Fruit fly (Drosophila melanogaster) whole organism, embryonic: ENCODE measurements around the gene CG32639.

Experiments
- Adf1 ChIP-seq: fragments of 200-800 bp; sonication (Bioruptor generic); IDR thresholded peaks from 2 replicates; pipeline ENCODE4 v1.3.6; 2022; ENCODE audit warnings: missing biosample characterization, missing genetic modification characterization
- CG1024 ChIP-seq: fragments of 200-800 bp; sonication (Bioruptor generic); IDR thresholded peaks from 2 replicates; pipeline ENCODE4 v1.3.6; 2022; ENCODE audit warnings: missing biosample characterization, missing genetic modification characterization
- CG11093 ChIP-seq: fragments of 200-800 bp; sonication (Bioruptor generic); IDR thresholded peaks from 3 replicates; pipeline ENCODE4 v1.3.6; 2022; ENCODE audit warnings: missing biosample characterization, missing genetic modification characterization
- CG12104 ChIP-seq: fragments of 200-800 bp; sonication (Bioruptor generic); optimal IDR thresholded peaks from 3 replicates; lab custom pipeline; 2016; ENCODE audit warnings: missing biosample characterization, missing genetic modification characterization
- CG13424 ChIP-seq: fragments of 200-800 bp; sonication (Bioruptor generic); optimal IDR thresholded peaks from 2 replicates; lab custom pipeline; 2019; ENCODE audit warnings: missing biosample characterization, mild to moderate bottlenecking, missing genetic modification characterization, moderate library complexity
- CG14710 ChIP-seq: fragments of 200-800 bp; sonication (Bioruptor generic); optimal IDR thresholded peaks from 3 replicates; lab custom pipeline; 2019; ENCODE audit warnings: missing biosample characterization, mild to moderate bottlenecking, missing genetic modification characterization, moderate library complexity
- CG1647 ChIP-seq: fragments of 200-800 bp; sonication (Bioruptor generic); optimal IDR thresholded peaks from 3 replicates; lab custom pipeline; 2016; ENCODE audit warnings: missing biosample characterization, missing genetic modification characterization
- CG16815 ChIP-seq: fragments of 200-800 bp; sonication (Bioruptor generic); optimal IDR thresholded peaks from 3 replicates; lab custom pipeline; 2017; ENCODE audit warnings: missing biosample characterization, mild to moderate bottlenecking, missing genetic modification characterization
- CG1832 ChIP-seq: fragments of 200-800 bp; sonication (Bioruptor generic); optimal IDR thresholded peaks from 2 replicates; lab custom pipeline; 2017; ENCODE audit warnings: missing biosample characterization, mild to moderate bottlenecking, missing genetic modification characterization, inconsistent platforms
- CG18619 ChIP-seq: fragments of 200-800 bp; sonication (Bioruptor generic); optimal IDR thresholded peaks from 3 replicates; lab custom pipeline; 2017; ENCODE audit warnings: missing biosample characterization, mild to moderate bottlenecking, missing genetic modification characterization
- CG2120 ChIP-seq: fragments of 200-800 bp; sonication (Bioruptor generic); optimal IDR thresholded peaks from 3 replicates; lab custom pipeline; 2016; ENCODE audit warnings: missing biosample characterization, missing genetic modification characterization
- CG33557 ChIP-seq: fragments of 200-800 bp; sonication (Bioruptor generic); optimal IDR thresholded peaks from 2 replicates; lab custom pipeline; 2019; ENCODE audit warnings: missing biosample characterization, mild to moderate bottlenecking, missing genetic modification characterization, moderate library complexity
- CG3838 ChIP-seq: fragments of 200-800 bp; sonication (Bioruptor generic); optimal IDR thresholded peaks from 3 replicates; lab custom pipeline; 2016; ENCODE audit warnings: missing biosample characterization, missing genetic modification characterization
- CG4854 ChIP-seq: fragments of 200-800 bp; sonication (Bioruptor generic); optimal IDR thresholded peaks from 2 replicates; lab custom pipeline; 2016; ENCODE audit warnings: missing biosample characterization, missing genetic modification characterization, inconsistent platforms
- CG6272 ChIP-seq: fragments of 200-800 bp; sonication (Bioruptor generic); IDR thresholded peaks from 2 replicates; pipeline ENCODE4 v1.3.6; 2022; ENCODE audit warnings: missing biosample characterization, missing genetic modification characterization
- CG6765 ChIP-seq: fragments of 200-800 bp; sonication (Bioruptor generic); optimal IDR thresholded peaks from 3 replicates; lab custom pipeline; 2017; ENCODE audit warnings: missing biosample characterization, mild to moderate bottlenecking, missing genetic modification characterization
- CG8290 ChIP-seq, 3 experiments: fragments of 200-800 bp; sonication (Bioruptor generic); optimal IDR thresholded peaks; 2 replicates each; lab custom pipeline; 2016 to 2019; ENCODE audit warnings: missing biosample characterization in 3 of 3, missing genetic modification characterization in 3 of 3, mild to moderate bottlenecking in 2 of 3, moderate library complexity in 1 of 3
- CG9215 ChIP-seq: fragments of 200-800 bp; sonication (Bioruptor generic); IDR thresholded peaks from 2 replicates; pipeline ENCODE4 v1.3.6; 2022; ENCODE audit warnings: missing biosample characterization, missing genetic modification characterization
- E2f1 ChIP-seq: fragments of 200-800 bp; sonication (Bioruptor generic); IDR thresholded peaks from 2 replicates; pipeline ENCODE4 v1.3.6; 2022; ENCODE audit warnings: missing biosample characterization, missing genetic modification characterization
- E2f2 ChIP-seq: fragments of 200-800 bp; sonication (Bioruptor generic); IDR thresholded peaks from 2 replicates; pipeline ENCODE4 v1.3.6; 2022; ENCODE audit warnings: missing biosample characterization, missing genetic modification characterization
- Ets97D ChIP-seq: fragments of 200-800 bp; sonication (Bioruptor generic); optimal IDR thresholded peaks from 3 replicates; lab custom pipeline; 2016; ENCODE audit warnings: missing biosample characterization, missing genetic modification characterization
- HLH54F ChIP-seq: fragments of 200-800 bp; sonication (Bioruptor generic); optimal IDR thresholded peaks from 3 replicates; lab custom pipeline; 2016; ENCODE audit warnings: missing biosample characterization, missing genetic modification characterization
- Hmx ChIP-seq: fragments of 200-800 bp; sonication (Bioruptor generic); optimal IDR thresholded peaks from 2 replicates; lab custom pipeline; 2016; ENCODE audit warnings: missing biosample characterization, missing genetic modification characterization
- Hsf ChIP-seq: fragments of 200-800 bp; sonication (Bioruptor generic); optimal IDR thresholded peaks from 3 replicates; lab custom pipeline; 2016; ENCODE audit warnings: missing biosample characterization, missing genetic modification characterization
- MESR4 ChIP-seq: fragments of 200-800 bp; sonication (Bioruptor generic); optimal IDR thresholded peaks from 2 replicates; lab custom pipeline; 2018; ENCODE audit warnings: missing biosample characterization, mild to moderate bottlenecking, missing genetic modification characterization, moderate library complexity
- NC2β ChIP-seq: fragments of 200-800 bp; sonication (Bioruptor generic); optimal IDR thresholded peaks from 2 replicates; lab custom pipeline; 2016; ENCODE audit warnings: missing biosample characterization, missing genetic modification characterization
- Ravus ChIP-seq: fragments of 200-800 bp; sonication (Bioruptor generic); IDR thresholded peaks from 2 replicates; pipeline ENCODE4 v1.3.6; 2022; ENCODE audit warnings: missing biosample characterization, missing genetic modification characterization
- Sin3A ChIP-seq: fragments of >200 bp; optimal IDR thresholded peaks from 2 replicates; lab custom pipeline; 2018
- Sox100B ChIP-seq: fragments of 200-800 bp; sonication (Bioruptor generic); optimal IDR thresholded peaks from 3 replicates; lab custom pipeline; 2018; ENCODE audit warnings: missing biosample characterization, mild to moderate bottlenecking, missing genetic modification characterization
- ash1 ChIP-seq: fragments of 200-800 bp; sonication (Bioruptor generic); optimal IDR thresholded peaks from 2 replicates; lab custom pipeline; 2018; ENCODE audit warnings: missing biosample characterization, mild to moderate bottlenecking, missing genetic modification characterization
- ato ChIP-seq: fragments of 200-800 bp; sonication (Bioruptor generic); IDR thresholded peaks from 2 replicates; pipeline ENCODE4 v1.3.6; 2022; ENCODE audit warnings: missing biosample characterization, missing genetic modification characterization; ENCODE audit not compliant: partially characterized antibody
- bab2 ChIP-seq: fragments of 200-800 bp; sonication (Bioruptor generic); optimal IDR thresholded peaks from 2 replicates; lab custom pipeline; 2016; ENCODE audit warnings: missing biosample characterization, missing genetic modification characterization
- cad ChIP-seq: fragments of >200 bp; optimal IDR thresholded peaks from 2 replicates; lab custom pipeline; 2017; ENCODE audit warnings: missing biosample characterization, missing genetic modification characterization
- cwo ChIP-seq: fragments of 200-800 bp; sonication (Bioruptor generic); optimal IDR thresholded peaks from 3 replicates; lab custom pipeline; 2017; ENCODE audit warnings: missing biosample characterization, missing genetic modification characterization, mild to moderate bottlenecking, moderate library complexity, missing genetic modification reagents
- emc ChIP-seq: fragments of 200-800 bp; sonication (Bioruptor generic); optimal IDR thresholded peaks from 2 replicates; lab custom pipeline; 2016; ENCODE audit warnings: missing biosample characterization, missing genetic modification characterization
- exex ChIP-seq: fragments of 200-800 bp; sonication (Bioruptor generic); optimal IDR thresholded peaks from 4 replicates; lab custom pipeline; 2018; ENCODE audit warnings: missing biosample characterization, mild to moderate bottlenecking, missing genetic modification characterization, moderate library complexity
- fd96Cb ChIP-seq: fragments of 200-800 bp; sonication (Bioruptor generic); optimal IDR thresholded peaks from 2 replicates; lab custom pipeline; 2018; ENCODE audit warnings: missing biosample characterization, mild to moderate bottlenecking, missing genetic modification characterization, moderate library complexity
- gcm2 ChIP-seq: fragments of 200-800 bp; sonication (Bioruptor generic); optimal IDR thresholded peaks from 2 replicates; lab custom pipeline; 2016; ENCODE audit warnings: missing biosample characterization, missing genetic modification characterization
- grau ChIP-seq: fragments of 200-800 bp; optimal IDR thresholded peaks from 3 replicates; lab custom pipeline; 2019; ENCODE audit warnings: missing biosample characterization, mild to moderate bottlenecking, missing genetic modification characterization, moderate library complexity
- ken ChIP-seq: fragments of 200-800 bp; sonication (Bioruptor generic); IDR thresholded peaks from 3 replicates; pipeline ENCODE4 v1.3.6; 2022; ENCODE audit warnings: missing biosample characterization, missing genetic modification characterization
- nerfin-2 ChIP-seq: fragments of 200-800 bp; sonication (Bioruptor generic); IDR thresholded peaks from 2 replicates; pipeline ENCODE4 v1.3.6; 2022; ENCODE audit warnings: missing biosample characterization, missing genetic modification characterization; ENCODE audit not compliant: partially characterized antibody
- nmo ChIP-seq: fragments of 200-800 bp; sonication (Bioruptor generic); optimal IDR thresholded peaks from 2 replicates; lab custom pipeline; 2018; ENCODE audit warnings: missing biosample characterization, mild to moderate bottlenecking, missing genetic modification characterization, moderate library complexity
- pum ChIP-seq: fragments of 200-800 bp; sonication (Bioruptor generic); optimal IDR thresholded peaks from 2 replicates; lab custom pipeline; 2016; ENCODE audit warnings: missing biosample characterization, missing genetic modification characterization
- sc ChIP-seq, 3 experiments: fragments of >200 bp in 2 of 3; fragments of 200-800 bp in 1 of 3; sonication (Bioruptor generic) in 1 of 3; optimal IDR thresholded peaks; 2 replicates in 2 of 3; 3 replicates in 1 of 3; lab custom pipeline; 2017; ENCODE audit warnings: mild to moderate bottlenecking in 1 of 3, missing biosample characterization in 1 of 3, missing genetic modification characterization in 1 of 3, missing genetic modification reagents in 1 of 3
- so ChIP-seq: fragments of 200-800 bp; sonication (Bioruptor generic); IDR thresholded peaks from 3 replicates; pipeline ENCODE4 v1.3.6; 2022; ENCODE audit warnings: missing biosample characterization, missing genetic modification characterization
- sr ChIP-seq: fragments of 200-800 bp; sonication (Bioruptor generic); IDR thresholded peaks from 3 replicates; pipeline ENCODE4 v1.3.6; 2022; ENCODE audit warnings: missing biosample characterization, missing genetic modification characterization
- tap ChIP-seq: fragments of 200-800 bp; optimal IDR thresholded peaks from 3 replicates; lab custom pipeline; 2019; ENCODE audit warnings: missing biosample characterization, mild to moderate bottlenecking, missing genetic modification characterization, moderate library complexity
- trh ChIP-seq: fragments of 200-800 bp; sonication (Bioruptor generic); optimal IDR thresholded peaks from 2 replicates; lab custom pipeline; 2016; ENCODE audit warnings: missing biosample characterization, missing genetic modification characterization
- ttk ChIP-seq: fragments of 200-800 bp; sonication (Bioruptor generic); IDR thresholded peaks from 2 replicates; pipeline ENCODE4 v2.1.2; 2022; ENCODE audit warnings: missing biosample characterization, missing genetic modification characterization
- z ChIP-seq: fragments of 200-800 bp; sonication (Bioruptor generic); IDR thresholded peaks from 3 replicates; pipeline ENCODE4 v1.3.6; 2022; ENCODE audit warnings: missing biosample characterization, missing genetic modification characterization

CG32639 gene

DNA sequence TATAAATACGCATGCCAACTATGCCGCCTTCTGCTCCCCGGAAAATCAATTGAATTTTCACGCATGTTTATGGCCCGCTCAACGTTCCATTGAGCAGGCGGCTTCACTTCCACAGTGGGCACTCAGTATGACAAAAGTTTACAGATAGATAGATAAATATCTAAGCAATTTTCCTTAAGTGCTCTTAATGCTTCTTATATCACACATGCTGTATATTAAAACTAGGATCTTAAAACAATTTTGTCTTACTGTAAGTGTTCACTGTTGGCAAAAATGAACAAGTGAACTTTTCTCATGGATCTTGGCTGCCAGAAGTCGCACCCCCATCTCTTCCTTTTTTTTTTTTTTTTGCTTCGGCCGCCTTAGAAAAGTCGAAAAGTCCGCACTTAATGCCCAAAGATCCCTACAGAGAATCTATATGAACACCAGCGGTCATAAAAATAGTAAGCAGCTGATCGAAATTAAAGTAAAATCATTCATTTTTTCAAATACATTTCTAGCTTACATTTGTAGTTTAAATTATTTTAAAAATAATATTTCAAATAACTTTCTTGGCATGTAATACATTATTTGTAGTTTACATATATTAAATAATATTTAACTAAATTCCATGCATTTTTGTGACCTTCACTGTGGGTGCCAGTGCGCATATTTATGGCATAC lies 16.8 kb upstream of the CG32639 start (continued):
- TF ChIP-seq CG8290 (GFP tag; optimal IDR thresholded peaks at IDR 0.05; lab: Kevin White, UChicago), result no peak
- TF ChIP-seq CG8290 (tag; optimal IDR thresholded peaks at IDR 0.05; lab: Kevin White, UChicago), result peak in 1 of 2 experiments; percentile 56
- TF ChIP-seq CG9215, result peak; percentile 35; the same call in 1 of the 2 replicates
- TF ChIP-seq cwo (GFP tag; lab: Kevin White, UChicago), result no peak
- TF ChIP-seq fd96Cb (tag; lab: Kevin White, UChicago), result peak; percentile 35
- TF ChIP-seq CG6272 (GFP tag; lab: Robert Waterston, UW), result peak; percentile 18; the same call in 1 of the 2 replicates
- peak; percentile 67 for TF ChIP-seq ken (GFP tag; lab: Robert Waterston, UW)
- TF ChIP-seq Ravus (GFP tag; lab: Robert Waterston, UW), result peak; percentile 19
- no peak for TF ChIP-seq ash1 (GFP tag; lab: Kevin White, UChicago)
- TF ChIP-seq E2f1, result peak; percentile 56
- peak; percentile 25 for TF ChIP-seq tap (tag; lab: Kevin White, UChicago)
- no peak for TF ChIP-seq sc (optimal IDR thresholded peaks at IDR 0.05; lab: Kevin White, UChicago)
- no peak for TF ChIP-seq sc (GFP tag; optimal IDR thresholded peaks at IDR 0.05; lab: Kevin White, UChicago)
- 0 out of 2 replicates have a peak, but pooled peaks have one; percentile 41 for TF ChIP-seq E2f2
- no peak for TF ChIP-seq nerfin-2 (GFP tag; lab: Robert Waterston, UW)
- peak; percentile 17 for TF ChIP-seq pum (GFP tag; lab: Kevin White, UChicago)
- no peak for TF ChIP-seq cad
- TF ChIP-seq CG4854, result no peak
- peak; percentile 23 for TF ChIP-seq CG14710 (tag; lab: Kevin White, UChicago)
- TF ChIP-seq grau (tag; lab: Kevin White, UChicago), result peak; percentile 87
- TF ChIP-seq CG3838, result no peak
- no peak for TF ChIP-seq so (GFP tag; lab: Robert Waterston, UW)
- no peak for TF ChIP-seq MESR4 (GFP tag; lab: Kevin White, UChicago)
- peak; percentile 34 for TF ChIP-seq Hsf (GFP tag; lab: Kevin White, UChicago)
- TF ChIP-seq CG6765 (GFP tag; lab: Kevin White, UChicago), result no peak
- TF ChIP-seq ttk (GFP tag; lab: Robert Waterston, UW), result peak; percentile 58
- peak; percentile 36; the same call in 1 of the 2 replicates for TF ChIP-seq CG1024 (GFP tag; lab: Robert Waterston, UW)
- peak; percentile 42 for TF ChIP-seq bab2 (GFP tag; lab: Kevin White, UChicago)
- TF ChIP-seq trh (GFP tag; lab: Kevin White, UChicago), result no peak
- TF ChIP-seq gcm2 (GFP tag; lab: Kevin White, UChicago), result no peak
- peak; percentile 5 for TF ChIP-seq CG18619 (GFP tag; lab: Kevin White, UChicago)
- no peak for TF ChIP-seq Adf1 (GFP tag; lab: Robert Waterston, UW)
- no peak for TF ChIP-seq sr
- peak; percentile 37 for TF ChIP-seq nmo
- TF ChIP-seq ato, result no peak
- no peak for TF ChIP-seq exex (tag; lab: Kevin White, UChicago)
- no peak for TF ChIP-seq Sin3A
- no peak for TF ChIP-seq CG12104 (GFP tag; lab: Kevin White, UChicago)
- no peak for TF ChIP-seq CG1647 (GFP tag; lab: Kevin White, UChicago)
- no peak for TF ChIP-seq CG16815 (GFP tag; lab: Kevin White, UChicago)
- TF ChIP-seq Hmx, result no peak
- TF ChIP-seq emc (GFP tag; lab: Kevin White, UChicago), result no peak
- TF ChIP-seq CG1832 (GFP tag; lab: Kevin White, UChicago), result no peak
- no peak for TF ChIP-seq z (GFP tag; lab: Robert Waterston, UW)
- TF ChIP-seq Sox100B (GFP tag; lab: Kevin White, UChicago), result peak; percentile 24
- no peak for TF ChIP-seq Ets97D
- TF ChIP-seq CG2120 (GFP tag; lab: Kevin White, UChicago), result peak; percentile 70
- no peak for TF ChIP-seq CG33557 (GFP tag; lab: Kevin White, UChicago)
- peak; percentile 30 for TF ChIP-seq CG13424 (tag; lab: Kevin White, UChicago)
- no peak for TF ChIP-seq NC2β (GFP tag; lab: Kevin White, UChicago)
- TF ChIP-seq HLH54F (GFP tag; lab: Kevin White, UChicago), result peak; percentile 44
- no peak for TF ChIP-seq CG11093 (GFP tag; lab: Robert Waterston, UW)
